Fruit fly (Drosophila melanogaster): ENCODE results near the gene GluRIIC.

The GluRIIC gene

DNA sequence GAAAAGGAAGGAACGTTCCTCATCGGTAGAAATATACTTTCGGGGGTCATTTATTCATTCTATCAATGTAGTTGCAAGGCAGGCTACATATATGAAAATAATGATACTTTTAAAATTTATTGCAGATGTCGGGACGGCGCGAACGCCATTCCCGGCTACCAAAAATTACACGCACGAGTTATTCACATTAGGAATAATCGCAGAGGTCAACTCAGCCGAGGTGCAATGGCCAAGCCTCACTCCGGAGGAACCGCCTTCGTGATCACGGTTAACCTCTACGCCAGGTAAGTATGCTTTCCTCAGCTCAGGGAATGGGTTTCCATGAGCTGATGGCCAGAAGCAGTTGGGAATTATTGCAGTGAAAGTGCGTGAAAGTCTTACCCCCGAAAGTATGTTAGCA, 12.5 kb upstream of the GluRIIC start (continued):
- peak; percentile 20 for TF ChIP-seq Mad (GFP tag; optimal IDR thresholded peaks at IDR 0.05)
- TF ChIP-seq CG17359 (tag; optimal IDR thresholded peaks at IDR 0.05) = peak; percentile 53
- TF ChIP-seq CG11504 (tag; optimal IDR thresholded peaks at IDR 0.05) = peak; percentile 52
- TF ChIP-seq CG6791 (GFP tag; IDR thresholded peaks at IDR 0.05; ENCODE audit: partially characterized antibody) = peak; percentile 50; the same call in 1 of the 3 replicates
- TF ChIP-seq HLH3B (GFP tag; IDR thresholded peaks at IDR 0.05) = 0 out of 2 replicates have a peak, but pooled peaks have one; percentile 24
- peak; percentile 31 for TF ChIP-seq CG7786 (GFP tag; optimal IDR thresholded peaks at IDR 0.05)
- TF ChIP-seq jumu (GFP tag; optimal IDR thresholded peaks at IDR 0.05) = peak; percentile 45
- TF ChIP-seq zfh1 (GFP tag; IDR thresholded peaks at IDR 0.05) = peak; percentile 75
- peak; percentile 53; the same call in 1 of the 2 replicates for TF ChIP-seq amos (GFP tag; IDR thresholded peaks at IDR 0.05; ENCODE audit: partially characterized antibody)
- peak; percentile 23; the same call in 1 of the 2 replicates for TF ChIP-seq gt (GFP tag; IDR thresholded peaks at IDR 0.05)
- peak; percentile 7 for TF ChIP-seq CG11398 (GFP tag; optimal IDR thresholded peaks at IDR 0.05)
- peak; percentile 37; the same call in 1 of the 2 replicates for TF ChIP-seq Bgb (GFP tag; IDR thresholded peaks at IDR 0.05; ENCODE audit: partially characterized antibody)
- peak; percentile 66 for TF ChIP-seq CG10959 (GFP tag; IDR thresholded peaks at IDR 0.05)
- TF ChIP-seq chif (GFP tag; optimal IDR thresholded peaks at IDR 0.05) = peak; percentile 19 to 43
- TF ChIP-seq sens (GFP tag) = peak; percentile 89
- peak; percentile 57; the same call in 1 of the 3 replicates for TF ChIP-seq Opbp (GFP tag; IDR thresholded peaks at IDR 0.05; ENCODE audit: partially characterized antibody)
- peak; percentile 15 for TF ChIP-seq gem (tag; optimal IDR thresholded peaks at IDR 0.05)
- TF ChIP-seq dpn (GFP tag; optimal IDR thresholded peaks at IDR 0.05) = peak in 1 of 2 experiments; percentile 40
- TF ChIP-seq twi (tag; optimal IDR thresholded peaks at IDR 0.05) = peak; percentile 34
- peak; percentile 3 for TF ChIP-seq repo (GFP tag; optimal IDR thresholded peaks at IDR 0.05)
- peak; percentile 90 for TF ChIP-seq Med (GFP tag)
- TF ChIP-seq sob (GFP tag; IDR thresholded peaks at IDR 0.05) = peak; percentile 55; the same call in 1 of the 2 replicates
- TF ChIP-seq Ssrp (tag; optimal IDR thresholded peaks at IDR 0.05) = peak; percentile 10
- peak; percentile 10 for TF ChIP-seq CG10267 (tag; optimal IDR thresholded peaks at IDR 0.05)
- peak; percentile 20 for TF ChIP-seq CoRest (tag; optimal IDR thresholded peaks at IDR 0.05)
- peak; percentile 28 for TF ChIP-seq CG8089 (GFP tag; optimal IDR thresholded peaks at IDR 0.05)
- TF ChIP-seq CG10979 (tag; optimal IDR thresholded peaks at IDR 0.05) = peak; percentile 50
- TF ChIP-seq Camta (GFP tag; optimal IDR thresholded peaks at IDR 0.05) = peak; percentile 41
- TF ChIP-seq inv (GFP tag; IDR thresholded peaks at IDR 0.05; ENCODE audit: partially characterized antibody) = 0 out of 2 replicates have a peak, but pooled peaks have one; percentile 14
- TF ChIP-seq tap (tag; optimal IDR thresholded peaks at IDR 0.05) = peak; percentile 23
- peak; percentile 59 for TF ChIP-seq dmrt11E (tag; optimal IDR thresholded peaks at IDR 0.05)
- peak; percentile 34; the same call in 1 of the 2 replicates for TF ChIP-seq E2f1 (GFP tag; IDR thresholded peaks at IDR 0.05)
- 0 out of 2 replicates have a peak, but pooled peaks have one; percentile 30 for TF ChIP-seq CG5953 (GFP tag; IDR thresholded peaks at IDR 0.05)
- peak; percentile 61 for TF ChIP-seq nmo (GFP tag; optimal IDR thresholded peaks at IDR 0.05)

DNA sequence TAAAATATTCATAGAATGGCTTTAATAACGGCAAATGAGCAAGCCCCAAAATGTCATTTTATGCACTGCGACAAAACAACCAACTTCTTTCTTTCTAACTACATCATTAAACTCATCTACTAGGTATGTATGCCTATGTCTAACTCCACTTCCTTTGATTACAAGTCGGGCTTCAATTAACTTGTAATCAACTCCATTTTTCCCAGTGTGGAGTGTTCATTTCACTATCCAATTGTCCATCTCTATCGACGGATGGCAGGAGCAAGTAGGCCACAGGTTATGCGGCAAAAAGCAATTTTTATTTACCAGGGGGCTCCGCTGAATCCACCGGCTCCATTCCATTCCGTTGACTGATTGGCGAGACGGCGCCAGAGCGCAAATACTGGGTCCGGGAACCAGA, 10.1 kb upstream of the GluRIIC start:
- TF ChIP-seq CG30020 (tag; optimal IDR thresholded peaks at IDR 0.05) (no peak), Sox102F (GFP tag; optimal IDR thresholded peaks at IDR 0.05) (peak; percentile 1), bab2 (GFP tag; optimal IDR thresholded peaks at IDR 0.05) (no peak), pan (optimal IDR thresholded peaks at IDR 0.05) (no peak), pan (GFP tag; optimal IDR thresholded peaks at IDR 0.05 in 1 of 2, IDR thresholded peaks at IDR 0.05 in 1 of 2) (no peak), lbe (GFP tag; optimal IDR thresholded peaks at IDR 0.05) (no peak), schlank (tag; optimal IDR thresholded peaks at IDR 0.05) (no peak), so (GFP tag; IDR thresholded peaks at IDR 0.05) (no peak), Med (GFP tag) (peak; percentile 61), E2f1 (GFP tag; IDR thresholded peaks at IDR 0.05) (no peak), sim (GFP tag; IDR thresholded peaks at IDR 0.05) (no peak), CG15601 (tag; optimal IDR thresholded peaks at IDR 0.05) (no peak), CG17186 (GFP tag; optimal IDR thresholded peaks at IDR 0.05) (no peak), CG6272 (GFP tag; IDR thresholded peaks at IDR 0.05) (no peak), odd (GFP tag; optimal IDR thresholded peaks at IDR 0.05) (no peak), Ets65A (GFP tag) (peak; percentile 55), CG11504 (tag; optimal IDR thresholded peaks at IDR 0.05) (peak; percentile 6), Xrp1 (GFP tag; IDR thresholded peaks at IDR 0.05) (no peak), CG4617 (GFP tag; optimal IDR thresholded peaks at IDR 0.05; ENCODE audit: borderline replicate concordance) (no peak), CG5180 (GFP tag; optimal IDR thresholded peaks at IDR 0.05) (no peak)
